Worm (Caenorhabditis elegans) whole organism, L3 larva: ENCODE data around the gene Y46H3D.1.

ENCODE experiments used
- ZK546.5 ChIP-seq: sonication (generic microtip); optimal IDR thresholded peaks from 2 replicates; lab custom pipeline; 2017; ENCODE audit warnings: missing biosample characterization, missing genetic modification characterization
- aly-2 ChIP-seq: fragments of 150-350 bp; optimal IDR thresholded peaks from 2 replicates; lab custom pipeline; 2014; ENCODE audit warnings: missing biosample characterization, missing genetic modification characterization
- ceh-82 ChIP-seq: fragments of 150-350 bp; optimal IDR thresholded peaks from 2 replicates; lab custom pipeline; 2014; ENCODE audit warnings: missing biosample characterization, missing genetic modification characterization
- lin-39 ChIP-seq: fragments of 150-350 bp; optimal IDR thresholded peaks from 2 replicates; lab custom pipeline; 2018; ENCODE audit warnings: missing biosample characterization, missing genetic modification reagents, missing genetic modification characterization
- nhr-23 ChIP-seq: fragments of 150-350 bp; optimal IDR thresholded peaks from 2 replicates; lab custom pipeline; 2014; ENCODE audit warnings: missing biosample characterization, missing genetic modification reagents, missing genetic modification characterization
- nhr-76 ChIP-seq: fragments of 150-350 bp; sonication (generic microtip); optimal IDR thresholded peaks from 5 replicates; lab custom pipeline; 2014; ENCODE audit warnings: missing biosample characterization, missing genetic modification characterization
- pha-4 ChIP-seq: fragments of 150-350 bp; optimal IDR thresholded peaks from 2 replicates; lab custom pipeline; 2014; ENCODE audit warnings: missing biosample characterization, missing genetic modification reagents, missing genetic modification characterization
- skn-1 ChIP-seq: fragments of 150-350 bp; optimal IDR thresholded peaks from 2 replicates; lab custom pipeline; 2014; ENCODE audit warnings: missing biosample characterization, missing genetic modification characterization
- unc-62 ChIP-seq: fragments of 150-350 bp; sonication (generic microtip); optimal IDR thresholded peaks from 4 replicates; lab custom pipeline; 2014; ENCODE audit warnings: missing biosample characterization, missing genetic modification reagents, missing genetic modification characterization

DNA sequence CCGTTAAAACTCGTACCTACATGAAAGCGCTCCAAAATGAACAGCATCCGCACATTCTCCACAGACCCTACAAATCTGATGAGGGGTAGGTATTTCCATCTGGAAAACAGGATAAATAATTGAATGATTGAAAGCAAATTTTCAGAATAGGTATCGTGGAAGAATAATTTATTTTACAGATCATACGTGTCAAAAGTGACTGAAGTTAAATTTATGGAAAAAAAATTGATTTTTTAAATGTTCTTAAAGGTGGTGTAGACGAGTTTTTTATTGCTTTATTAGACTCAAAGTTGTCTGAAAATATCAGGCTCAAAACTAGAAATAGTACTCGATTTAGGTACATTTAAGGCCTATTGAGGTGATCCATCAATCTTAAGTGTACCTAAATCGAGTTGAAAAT, 15.6 kb upstream of the Y46H3D.1 start, which contains the start of gene nhr-237:
- no peak for TF ChIP-seq ceh-82 (tag; lab: Kevin White, UChicago)
- no peak for TF ChIP-seq lin-39 (tag; lab: Kevin White, UChicago)
- no peak for TF ChIP-seq skn-1
- TF ChIP-seq ZK546.5 (tag; lab: Kevin White, UChicago) = peak; percentile 31
- TF ChIP-seq pha-4 = no peak
- TF ChIP-seq aly-2 (tag; lab: Kevin White, UChicago) = no peak
- no peak for TF ChIP-seq nhr-76 (tag; lab: Kevin White, UChicago)
- TF ChIP-seq nhr-23 = no peak
- no peak for TF ChIP-seq unc-62 (GFP tag; lab: Kevin White, UChicago)
